Worm (Caenorhabditis elegans) whole organism, late embryonic: ENCODE data around the gene zig-4.

Experiments used
- T23F11.4 ChIP-seq: fragments of 200-800 bp; sonication (Bioruptor generic); optimal IDR thresholded peaks from 2 replicates; lab custom pipeline; 2018; ENCODE audit warnings: mild to moderate bottlenecking, missing genetic modification characterization, missing compliant biosample characterization
- ama-1 ChIP-seq: fragments of 150-350 bp; optimal IDR thresholded peaks from 2 replicates; lab custom pipeline; 2014
- ceh-14 ChIP-seq: sonication (generic microtip); optimal IDR thresholded peaks from 2 replicates; lab custom pipeline; 2016; ENCODE audit warnings: missing genotype, missing genetic modification characterization, missing compliant biosample characterization
- ceh-30 ChIP-seq: fragments of 150-350 bp; optimal IDR thresholded peaks from 2 replicates; lab custom pipeline; 2014; ENCODE audit warnings: missing biosample characterization, missing genetic modification characterization
- ceh-34 ChIP-seq: sonication (generic microtip); optimal IDR thresholded peaks from 2 replicates; lab custom pipeline; 2016; ENCODE audit warnings: mild to moderate bottlenecking, missing genetic modification characterization, missing compliant biosample characterization
- che-1 ChIP-seq: sonication (generic microtip); optimal IDR thresholded peaks from 2 replicates; lab custom pipeline; 2016; ENCODE audit warnings: mild to moderate bottlenecking, missing genetic modification characterization, missing compliant biosample characterization
- fax-1 ChIP-seq: sonication (generic microtip); optimal IDR thresholded peaks from 2 replicates; lab custom pipeline; 2016; ENCODE audit warnings: missing genotype, missing genetic modification characterization, missing compliant biosample characterization
- nhr-11 ChIP-seq: fragments of 150-350 bp; optimal IDR thresholded peaks from 2 replicates; lab custom pipeline; 2014; ENCODE audit warnings: missing biosample characterization, missing genetic modification characterization
- odd-2 ChIP-seq: sonication (generic microtip); optimal IDR thresholded peaks from 2 replicates; lab custom pipeline; 2017; ENCODE audit warnings: antibody characterized with exemption, mild to moderate bottlenecking, missing genetic modification characterization, missing compliant biosample characterization
- pros-1 ChIP-seq: fragments of 150-350 bp; optimal IDR thresholded peaks from 2 replicates; lab custom pipeline; 2014; ENCODE audit warnings: missing biosample characterization, missing genetic modification reagents, missing genetic modification characterization
- syd-9 ChIP-seq: sonication (generic microtip); optimal IDR thresholded peaks from 2 replicates; lab custom pipeline; 2016; ENCODE audit warnings: mild to moderate bottlenecking, missing genetic modification characterization, moderate library complexity, missing compliant biosample characterization
- tbx-2 ChIP-seq: sonication (generic microtip); optimal IDR thresholded peaks from 2 replicates; lab custom pipeline; 2016; ENCODE audit warnings: missing genetic modification characterization, missing compliant biosample characterization
- zip-5 ChIP-seq: sonication (generic microtip); optimal IDR thresholded peaks from 2 replicates; lab custom pipeline; 2016; ENCODE audit warnings: missing genetic modification characterization, missing compliant biosample characterization

DNA sequence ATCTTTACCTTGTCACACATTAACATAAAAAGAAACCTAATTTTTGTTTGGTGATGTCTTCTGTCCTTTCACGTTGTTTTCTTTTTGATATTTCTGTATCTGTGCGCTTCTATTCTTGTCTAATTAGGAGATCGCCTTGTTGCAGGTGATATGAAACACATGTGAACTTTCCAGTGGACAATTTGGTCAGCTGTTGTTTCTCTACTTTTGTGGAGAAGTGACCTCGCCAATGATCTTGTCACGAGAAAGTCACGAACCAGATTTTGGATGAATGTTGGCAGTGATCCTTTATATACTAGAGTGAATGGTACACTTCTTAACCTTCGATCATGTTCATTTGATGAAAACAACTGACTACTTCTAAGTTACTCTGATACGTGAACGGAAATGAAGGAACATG, 7.2 kb downstream of the zig-4 start:
- no peak for TF ChIP-seq odd-2 (tag; lab: Kevin White, UChicago)
- TF ChIP-seq ceh-14 (tag; lab: Kevin White, UChicago): no peak
- no peak for TF ChIP-seq che-1 (tag; lab: Kevin White, UChicago)
- no peak for TF ChIP-seq ama-1 (lab: Kevin White, UChicago)
- no peak for TF ChIP-seq zip-5 (tag; lab: Kevin White, UChicago)
- no peak for TF ChIP-seq fax-1 (tag; lab: Kevin White, UChicago)
- TF ChIP-seq ceh-34 (tag; lab: Kevin White, UChicago): no peak
- no peak for TF ChIP-seq T23F11.4 (GFP tag; lab: Kevin White, UChicago)
- TF ChIP-seq pros-1: no peak
- TF ChIP-seq tbx-2 (tag; lab: Kevin White, UChicago): no peak
- no peak for TF ChIP-seq ceh-30
- TF ChIP-seq nhr-11 (tag; lab: Kevin White, UChicago): no peak
- TF ChIP-seq syd-9 (tag; lab: Kevin White, UChicago): no peak
